Fruit fly (Drosophila melanogaster): Measurements from ENCODE around the gene Brd.
A peak's percentile ranks its signal among the peaks of the same experiment; 100 is the strongest.

Brd gene

DNA sequence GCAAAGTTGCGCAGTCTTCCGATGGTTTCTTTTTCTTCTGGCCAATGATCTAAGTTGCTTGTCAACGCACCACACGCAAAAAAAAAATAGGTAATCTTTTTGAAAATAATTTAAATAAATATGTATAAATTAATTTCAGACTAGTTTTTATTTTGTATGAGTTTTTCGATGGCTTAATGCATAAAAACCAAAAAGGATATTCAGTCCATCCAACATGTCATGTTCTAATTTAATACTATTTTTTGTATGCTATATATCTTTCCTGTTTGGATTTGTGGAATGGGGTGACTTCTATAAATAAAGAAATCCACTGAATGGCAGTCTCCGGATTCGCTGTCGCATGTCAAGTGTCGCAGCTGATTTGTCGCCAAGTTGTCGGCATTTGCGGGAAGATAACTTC is 37.2 kb downstream of the Brd start (continued):
- peak; percentile 38 for TF ChIP-seq CG11504 (tag; optimal IDR thresholded peaks at IDR 0.05)
- no peak for TF ChIP-seq CG33557 (GFP tag; optimal IDR thresholded peaks at IDR 0.05)
- peak; percentile 12 for TF ChIP-seq Oli (tag; optimal IDR thresholded peaks at IDR 0.05)
- no peak for TF ChIP-seq bbx (GFP tag; IDR thresholded peaks at IDR 0.05; ENCODE audit: partially characterized antibody)
- no peak for TF ChIP-seq bowl (GFP tag; IDR thresholded peaks at IDR 0.05)
- no peak for TF ChIP-seq mam (GFP tag; optimal IDR thresholded peaks at IDR 0.05)
- no peak for TF ChIP-seq CG5245 (GFP tag; optimal IDR thresholded peaks at IDR 0.05)
- peak in 1 of 2 experiments; percentile 49 for TF ChIP-seq Hr51 (GFP tag; optimal IDR thresholded peaks at IDR 0.05)
- TF ChIP-seq Drgx (GFP tag; IDR thresholded peaks at IDR 0.05): peak; percentile 57; the same call in 1 of the 2 replicates
- peak; percentile 12 for TF ChIP-seq CG8388 (GFP tag; optimal IDR thresholded peaks at IDR 0.05)
- TF ChIP-seq CG7839 (tag; optimal IDR thresholded peaks at IDR 0.05): peak; percentile 4
- no peak for TF ChIP-seq gsb-n (tag; optimal IDR thresholded peaks at IDR 0.05)
- TF ChIP-seq twi (tag; optimal IDR thresholded peaks at IDR 0.05): no peak
- no peak for TF ChIP-seq CG11093 (GFP tag; IDR thresholded peaks at IDR 0.05)
- peak; percentile 11 for TF ChIP-seq CG2712 (tag; optimal IDR thresholded peaks at IDR 0.05)
- no peak for TF ChIP-seq unpg (GFP tag; optimal IDR thresholded peaks at IDR 0.05)
- TF ChIP-seq Eip74EF (GFP tag; optimal IDR thresholded peaks at IDR 0.05): no peak
- peak in 1 of 2 experiments; percentile 0 for TF ChIP-seq bsh (GFP tag; optimal IDR thresholded peaks at IDR 0.05)
- TF ChIP-seq Hey (tag; optimal IDR thresholded peaks at IDR 0.05): no peak
- TF ChIP-seq CG12391 (tag; optimal IDR thresholded peaks at IDR 0.05): peak; percentile 6
- peak; percentile 9; the same call in 1 of the 2 replicates for TF ChIP-seq CG32772 (GFP tag; IDR thresholded peaks at IDR 0.05)
- TF ChIP-seq da (GFP tag; optimal IDR thresholded peaks at IDR 0.05): no peak
- no peak for TF ChIP-seq CG2202 (tag; optimal IDR thresholded peaks at IDR 0.05)
- TF ChIP-seq CG10979 (tag; optimal IDR thresholded peaks at IDR 0.05): no peak
- no peak for TF ChIP-seq CG7963 (GFP tag; IDR thresholded peaks at IDR 0.05; ENCODE audit: partially characterized antibody)
- TF ChIP-seq CG4707 (GFP tag; optimal IDR thresholded peaks at IDR 0.05): no peak
- no peak for TF ChIP-seq CG31224 (GFP tag; IDR thresholded peaks at IDR 0.05)
- peak; percentile 37 for TF ChIP-seq gem (tag; optimal IDR thresholded peaks at IDR 0.05)
- no peak for TF ChIP-seq CG3847 (GFP tag; IDR thresholded peaks at IDR 0.05)
- no peak for TF ChIP-seq CG42726 (GFP tag; IDR thresholded peaks at IDR 0.05; ENCODE audit: partially characterized antibody)
- no peak for TF ChIP-seq Gug (GFP tag; IDR thresholded peaks at IDR 0.05)

DNA sequence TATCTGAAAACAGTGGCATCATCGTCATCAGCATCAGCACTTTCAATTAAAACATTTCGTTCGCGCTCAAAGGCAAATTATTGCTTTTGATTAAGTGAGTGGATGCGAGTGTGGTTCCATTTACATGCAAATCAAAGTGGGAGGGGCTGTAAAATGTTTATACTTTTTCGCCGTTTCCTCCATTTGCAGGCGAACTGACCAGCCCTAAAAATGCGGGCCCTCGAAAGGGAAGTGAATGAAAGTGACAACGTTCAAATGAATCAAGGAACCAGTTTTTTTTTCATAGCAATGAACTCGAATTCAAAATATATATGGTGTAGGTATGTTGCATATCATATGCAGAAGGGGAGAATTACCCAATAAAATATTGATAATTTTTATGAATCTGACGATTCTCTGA is 38.1 kb downstream of the Brd start:
- no peak for TF ChIP-seq dmrt11E (tag; optimal IDR thresholded peaks at IDR 0.05)
- peak; percentile 16 for TF ChIP-seq CG15514 (GFP tag; optimal IDR thresholded peaks at IDR 0.05)
- TF ChIP-seq CG18599 (GFP tag; optimal IDR thresholded peaks at IDR 0.05): no peak
- no peak for TF ChIP-seq HLH3B (GFP tag; IDR thresholded peaks at IDR 0.05)
- TF ChIP-seq Pdp1 (GFP tag; optimal IDR thresholded peaks at IDR 0.05): no peak
- no peak for TF ChIP-seq Six4 (GFP tag; optimal IDR thresholded peaks at IDR 0.05)
- peak; percentile 81 for TF ChIP-seq Blimp-1 (GFP tag; optimal IDR thresholded peaks at IDR 0.05)
- peak in 1 of 2 experiments; percentile 20 for TF ChIP-seq eve (GFP tag; optimal IDR thresholded peaks at IDR 0.05)
- TF ChIP-seq CG2199 (GFP tag; IDR thresholded peaks at IDR 0.05): peak; percentile 17; the same call in 2 of the 3 replicates
- TF ChIP-seq gcm (GFP tag; optimal IDR thresholded peaks at IDR 0.05): peak; percentile 66
- TF ChIP-seq CG18619 (GFP tag; optimal IDR thresholded peaks at IDR 0.05): no peak
- TF ChIP-seq Ets65A (GFP tag): no peak
